Fruit fly (Drosophila melanogaster): ENCODE data around the gene sip2.

sip2 gene

dm6 chr2L:6919203-6919849 is 44.5 kb downstream of the sip2 start (continued):
- TF ChIP-seq esg (GFP tag; conservative IDR thresholded peaks at IDR 0.05): no peak
- no peak for TF ChIP-seq CG4404 (GFP tag; IDR thresholded peaks at IDR 0.05)
- TF ChIP-seq CG2712 (tag; optimal IDR thresholded peaks at IDR 0.05): peak; percentile 40
- TF ChIP-seq CG6813 (GFP tag; optimal IDR thresholded peaks at IDR 0.05): no peak
- no peak for TF ChIP-seq CG11398 (GFP tag; optimal IDR thresholded peaks at IDR 0.05)
- TF ChIP-seq Adf1 (GFP tag; IDR thresholded peaks at IDR 0.05): no peak
- TF ChIP-seq mld (GFP tag; IDR thresholded peaks at IDR 0.05; ENCODE audit: partially characterized antibody): 0 out of 3 replicates have a peak, but pooled peaks have one; percentile 33
- TF ChIP-seq CG10431 (GFP tag; optimal IDR thresholded peaks at IDR 0.05): no peak
- no peak for TF ChIP-seq cas (GFP tag; IDR thresholded peaks at IDR 0.05)
- no peak for TF ChIP-seq dati (GFP tag; IDR thresholded peaks at IDR 0.05)
- TF ChIP-seq CG17385 (GFP tag; optimal IDR thresholded peaks at IDR 0.05): no peak
- TF ChIP-seq MESR4 (GFP tag; optimal IDR thresholded peaks at IDR 0.05): peak; percentile 32
- TF ChIP-seq CG14965 (GFP tag; optimal IDR thresholded peaks at IDR 0.05; ENCODE audit: borderline replicate concordance): no peak
- no peak for TF ChIP-seq fru (optimal IDR thresholded peaks at IDR 0.05)
- TF ChIP-seq schlank (tag; optimal IDR thresholded peaks at IDR 0.05): no peak
- no peak for TF ChIP-seq Awh (GFP tag; IDR thresholded peaks at IDR 0.05)
- no peak for TF ChIP-seq CG2889 (GFP tag; IDR thresholded peaks at IDR 0.05)
- TF ChIP-seq CG13123 (GFP tag; optimal IDR thresholded peaks at IDR 0.05): no peak
- TF ChIP-seq CG30403 (GFP tag; optimal IDR thresholded peaks at IDR 0.05): no peak
- TF ChIP-seq CG11085 (GFP tag; IDR thresholded peaks at IDR 0.05): no peak
- TF ChIP-seq CG8290 (GFP tag; optimal IDR thresholded peaks at IDR 0.05): no peak
- no peak for TF ChIP-seq CG8290 (tag; optimal IDR thresholded peaks at IDR 0.05)
- no peak for TF ChIP-seq Atf6 (GFP tag; IDR thresholded peaks at IDR 0.05)
- peak; percentile 43 for TF ChIP-seq MBD-R2 (GFP tag; IDR thresholded peaks at IDR 0.05)
- TF ChIP-seq jigr1 (GFP tag; IDR thresholded peaks at IDR 0.05): no peak
- TF ChIP-seq CG12155 (GFP tag; optimal IDR thresholded peaks at IDR 0.05): no peak
- no peak for TF ChIP-seq cato (GFP tag; optimal IDR thresholded peaks at IDR 0.05; ENCODE audit: borderline replicate concordance)
- TF ChIP-seq CG7987 (GFP tag; optimal IDR thresholded peaks at IDR 0.05): peak; percentile 4
- no peak for TF ChIP-seq usp (GFP tag; optimal IDR thresholded peaks at IDR 0.05)
- no peak for TF ChIP-seq CHES-1-like (GFP tag; optimal IDR thresholded peaks at IDR 0.05)
- peak; percentile 10; the same call in 1 of the 2 replicates for TF ChIP-seq CG13287 (GFP tag; IDR thresholded peaks at IDR 0.05; ENCODE audit: partially characterized antibody)
- peak; percentile 95 for TF ChIP-seq cg (GFP tag; optimal IDR thresholded peaks at IDR 0.05)
- TF ChIP-seq Aef1 (GFP tag; IDR thresholded peaks at IDR 0.05): no peak
- no peak for TF ChIP-seq fd102C (GFP tag; optimal IDR thresholded peaks at IDR 0.05)
- no peak for TF ChIP-seq CG4617 (GFP tag; optimal IDR thresholded peaks at IDR 0.05; ENCODE audit: borderline replicate concordance)
- TF ChIP-seq CG10267 (tag; optimal IDR thresholded peaks at IDR 0.05): peak; percentile 9
- no peak for TF ChIP-seq eve (GFP tag; optimal IDR thresholded peaks at IDR 0.05)
- no peak for TF ChIP-seq odd (GFP tag; optimal IDR thresholded peaks at IDR 0.05)
- no peak for TF ChIP-seq emc (GFP tag; optimal IDR thresholded peaks at IDR 0.05)
- no peak for TF ChIP-seq CG31365 (tag; optimal IDR thresholded peaks at IDR 0.05)
- TF ChIP-seq her (GFP tag; optimal IDR thresholded peaks at IDR 0.05): no peak
- TF ChIP-seq CG15011 (GFP tag; optimal IDR thresholded peaks at IDR 0.05): no peak
- no peak for TF ChIP-seq pita (GFP tag; optimal IDR thresholded peaks at IDR 0.05)
- TF ChIP-seq CG8478 (optimal IDR thresholded peaks at IDR 0.05): no peak
- TF ChIP-seq zen (tag; optimal IDR thresholded peaks at IDR 0.05): no peak
- TF ChIP-seq CG9215 (GFP tag; IDR thresholded peaks at IDR 0.05): no peak
- TF ChIP-seq inv (GFP tag; IDR thresholded peaks at IDR 0.05; ENCODE audit: partially characterized antibody): no peak
- TF ChIP-seq psq (GFP tag; optimal IDR thresholded peaks at IDR 0.05): no peak
- TF ChIP-seq dpn (GFP tag; optimal IDR thresholded peaks at IDR 0.05): no peak
- no peak for TF ChIP-seq Chrac-16 (GFP tag; optimal IDR thresholded peaks at IDR 0.05)
- TF ChIP-seq CG1647 (GFP tag; optimal IDR thresholded peaks at IDR 0.05): no peak
- TF ChIP-seq da (GFP tag; optimal IDR thresholded peaks at IDR 0.05): no peak

All from whole organism, embryonic.